In the genomic region with DNA sequence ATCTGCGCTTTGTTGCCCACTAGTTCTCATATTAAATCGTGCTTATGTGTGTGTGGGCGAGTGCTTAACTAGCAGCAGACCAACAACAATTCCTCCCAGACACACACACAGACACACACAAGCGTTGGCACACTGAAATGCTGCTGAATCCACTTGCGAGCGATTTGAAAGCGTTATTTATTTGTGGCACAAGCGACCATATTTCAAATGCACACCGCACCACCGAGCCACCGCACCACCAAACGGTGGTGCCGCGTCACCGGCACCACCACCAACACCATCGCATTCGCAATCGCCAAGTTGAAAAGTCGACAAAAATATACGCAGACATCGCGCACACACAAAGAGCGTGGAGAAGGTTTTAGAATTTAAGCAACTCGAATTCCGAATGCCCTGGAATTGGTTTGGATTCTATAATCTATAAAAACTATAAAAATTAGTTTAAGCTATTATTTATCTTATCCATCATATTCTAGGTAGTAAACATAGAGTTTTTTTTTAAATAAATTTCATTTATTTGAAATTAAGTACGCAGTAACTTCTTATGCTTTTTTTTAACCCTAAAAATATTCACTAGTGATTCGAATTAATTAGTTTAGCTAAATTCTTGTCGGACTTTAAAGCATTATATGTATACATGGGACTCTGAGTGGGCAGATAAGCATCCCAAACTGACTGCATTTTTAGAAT, we compare ENCODE assay signal across 1 fruit fly cellular context.
TF ChIP-seq lines count a peak whose summit lies in the region.

No protein-coding gene starts in this region.

TF ChIP-seq in whole organism, embryonic, 481 proteins besides CTCF, POLR2A, EP300 and RAD21 (continued from another document and continues in another):
- TF ChIP-seq CG8944 (GFP tag; optimal IDR thresholded peaks at IDR 0.05; lab: Kevin White, UChicago) (no peak), jing (GFP tag; optimal IDR thresholded peaks at IDR 0.05; lab: Kevin White, UChicago) (no peak), HmgZ (tag; optimal IDR thresholded peaks at IDR 0.05; lab: Kevin White, UChicago) (no peak), Dp (GFP tag; optimal IDR thresholded peaks at IDR 0.05; lab: Kevin White, UChicago) (no peak), chm (GFP tag; IDR thresholded peaks at IDR 0.05; lab: Robert Waterston, UW) (peak; percentile 57; the same call in 1 of the 2 replicates), gcm2 (GFP tag; optimal IDR thresholded peaks at IDR 0.05; lab: Kevin White, UChicago) (no peak), nmo (GFP tag; optimal IDR thresholded peaks at IDR 0.05; lab: Kevin White, UChicago) (peak; percentile 52), CG4404 (GFP tag; IDR thresholded peaks at IDR 0.05; lab: Robert Waterston, UW) (no peak), CG10267 (tag; optimal IDR thresholded peaks at IDR 0.05; lab: Kevin White, UChicago) (peak; percentile 24), CG4707 (GFP tag; optimal IDR thresholded peaks at IDR 0.05; lab: Kevin White, UChicago) (no peak), CG8924 (tag; optimal IDR thresholded peaks at IDR 0.05; lab: Kevin White, UChicago) (peak; percentile 8), CG12769 (tag; optimal IDR thresholded peaks at IDR 0.05; lab: Kevin White, UChicago) (peak; percentile 26), HHEX (GFP tag; optimal IDR thresholded peaks at IDR 0.05; lab: Kevin White, UChicago) (no peak), ap (GFP tag; IDR thresholded peaks at IDR 0.05; lab: Robert Waterston, UW) (no peak), so (GFP tag; IDR thresholded peaks at IDR 0.05; lab: Robert Waterston, UW) (no peak; the same call in 2 of the 3 replicates), Med (GFP tag; lab: Kevin White, UChicago) (peak; percentile 46), row (GFP tag; IDR thresholded peaks at IDR 0.05; lab: Robert Waterston, UW) (peak; percentile 52), CG13424 (tag; optimal IDR thresholded peaks at IDR 0.05; lab: Kevin White, UChicago) (peak; percentile 24), phol (tag; optimal IDR thresholded peaks at IDR 0.05; lab: Kevin White, UChicago) (peak; percentile 43), B-H1 (GFP tag; IDR thresholded peaks at IDR 0.05; lab: Robert Waterston, UW) (no peak), nau (GFP tag; optimal IDR thresholded peaks at IDR 0.05; lab: Kevin White, UChicago) (peak; percentile 62), esg (GFP tag; conservative IDR thresholded peaks at IDR 0.05; lab: Robert Waterston, UW) (0 out of 2 replicates have a peak, but pooled peaks have one; percentile 10), Dbx (GFP tag; IDR thresholded peaks at IDR 0.05; lab: Robert Waterston, UW) (no peak), kni (GFP tag; optimal IDR thresholded peaks at IDR 0.05; lab: Kevin White, UChicago) (no peak), CG10979 (tag; optimal IDR thresholded peaks at IDR 0.05; lab: Kevin White, UChicago) (peak; percentile 47), CG6683 (GFP tag; optimal IDR thresholded peaks at IDR 0.05; lab: Kevin White, UChicago) (no peak), CG3838 (GFP tag; optimal IDR thresholded peaks at IDR 0.05; lab: Kevin White, UChicago) (no peak), CG17359 (tag; optimal IDR thresholded peaks at IDR 0.05; lab: Kevin White, UChicago) (peak; percentile 21), btn (GFP tag; optimal IDR thresholded peaks at IDR 0.05; lab: Kevin White, UChicago) (no peak), HLHmδ (GFP tag; optimal IDR thresholded peaks at IDR 0.05; lab: Kevin White, UChicago) (no peak), Usf (GFP tag; optimal IDR thresholded peaks at IDR 0.05; lab: Kevin White, UChicago) (no peak), dmrt99B (tag; optimal IDR thresholded peaks at IDR 0.05; lab: Kevin White, UChicago) (peak; percentile 19), trh (GFP tag; optimal IDR thresholded peaks at IDR 0.05; lab: Kevin White, UChicago) (no peak), Abd-B (GFP tag; optimal IDR thresholded peaks at IDR 0.05; lab: Kevin White, UChicago) (no peak), CG32772 (GFP tag; IDR thresholded peaks at IDR 0.05; lab: Robert Waterston, UW) (0 out of 2 replicates have a peak, but pooled peaks have one; percentile 9), PHDP (tag; optimal IDR thresholded peaks at IDR 0.05; lab: Kevin White, UChicago) (peak; percentile 39), Sin3A (optimal IDR thresholded peaks at IDR 0.05; lab: Kevin White, UChicago) (no peak), CG15269 (tag; optimal IDR thresholded peaks at IDR 0.05; lab: Kevin White, UChicago) (no peak), CG8089 (GFP tag; optimal IDR thresholded peaks at IDR 0.05; lab: Kevin White, UChicago) (no peak), mld (GFP tag; IDR thresholded peaks at IDR 0.05; lab: Robert Waterston, UW; ENCODE audit: partially characterized antibody) (no peak), crol (GFP tag; IDR thresholded peaks at IDR 0.05; lab: Robert Waterston, UW) (peak; percentile 76), CG13287 (GFP tag; IDR thresholded peaks at IDR 0.05; lab: Robert Waterston, UW; ENCODE audit: partially characterized antibody) (no peak), usp (GFP tag; optimal IDR thresholded peaks at IDR 0.05; lab: Kevin White, UChicago) (no peak), CG17568 (GFP tag; optimal IDR thresholded peaks at IDR 0.05; lab: Kevin White, UChicago) (no peak), br (optimal IDR thresholded peaks at IDR 0.05; lab: Kevin White, UChicago) (no peak), CG6689 (GFP tag; IDR thresholded peaks at IDR 0.05; lab: Robert Waterston, UW) (0 out of 2 replicates have a peak, but pooled peaks have one; percentile 21), slbo (GFP tag; IDR thresholded peaks at IDR 0.05; lab: Robert Waterston, UW) (no peak), CG1233 (GFP tag; optimal IDR thresholded peaks at IDR 0.05; lab: Kevin White, UChicago) (no peak), CG2678 (tag; optimal IDR thresholded peaks at IDR 0.05; lab: Kevin White, UChicago) (peak; percentile 41), CG15011 (GFP tag; optimal IDR thresholded peaks at IDR 0.05; lab: Kevin White, UChicago) (no peak), CG9932 (GFP tag; IDR thresholded peaks at IDR 0.05; lab: Robert Waterston, UW) (no peak), Hand (GFP tag; optimal IDR thresholded peaks at IDR 0.05; lab: Kevin White, UChicago) (no peak), MESR4 (GFP tag; optimal IDR thresholded peaks at IDR 0.05; lab: Kevin White, UChicago) (no peak), Spps (tag; optimal IDR thresholded peaks at IDR 0.05; lab: Kevin White, UChicago) (no peak), ttk (GFP tag; IDR thresholded peaks at IDR 0.05; lab: Robert Waterston, UW) (no peak), cato (GFP tag; optimal IDR thresholded peaks at IDR 0.05; lab: Kevin White, UChicago; ENCODE audit: borderline replicate concordance) (no peak), CG5953 (GFP tag; IDR thresholded peaks at IDR 0.05; lab: Robert Waterston, UW) (no peak), YL-1 (GFP tag; optimal IDR thresholded peaks at IDR 0.05; lab: Kevin White, UChicago) (no peak), sna (GFP tag; IDR thresholded peaks at IDR 0.05; lab: Robert Waterston, UW; ENCODE audit: partially characterized antibody) (no peak), C15 (GFP tag; IDR thresholded peaks at IDR 0.05; lab: Robert Waterston, UW) (no peak), Deaf1 (tag; optimal IDR thresholded peaks at IDR 0.05; lab: Kevin White, UChicago) (no peak), Fer3 (tag; optimal IDR thresholded peaks at IDR 0.05; lab: Kevin White, UChicago) (no peak), ranshi (GFP tag; IDR thresholded peaks at IDR 0.05; lab: Robert Waterston, UW) (no peak), Meics (GFP tag; optimal IDR thresholded peaks at IDR 0.05; lab: Kevin White, UChicago) (no peak), dati (GFP tag; IDR thresholded peaks at IDR 0.05; lab: Robert Waterston, UW) (no peak), Oli (tag; optimal IDR thresholded peaks at IDR 0.05; lab: Kevin White, UChicago) (no peak), CoRest (tag; optimal IDR thresholded peaks at IDR 0.05; lab: Kevin White, UChicago) (peak; percentile 47), Sox102F (GFP tag; optimal IDR thresholded peaks at IDR 0.05; lab: Kevin White, UChicago) (peak; percentile 57), pita (GFP tag; optimal IDR thresholded peaks at IDR 0.05; lab: Kevin White, UChicago) (no peak), CG6765 (GFP tag; optimal IDR thresholded peaks at IDR 0.05; lab: Kevin White, UChicago) (no peak), ac (GFP tag; optimal IDR thresholded peaks at IDR 0.05; lab: Kevin White, UChicago) (no peak), CG16815 (GFP tag; optimal IDR thresholded peaks at IDR 0.05; lab: Kevin White, UChicago) (peak; percentile 11), sc (optimal IDR thresholded peaks at IDR 0.05; lab: Kevin White, UChicago) (no peak), sc (GFP tag; optimal IDR thresholded peaks at IDR 0.05; lab: Kevin White, UChicago) (no peak), h (optimal IDR thresholded peaks at IDR 0.05; lab: Kevin White, UChicago) (no peak), Poxn (GFP tag; IDR thresholded peaks at IDR 0.05; lab: Robert Waterston, UW) (no peak), sisA (GFP tag; IDR thresholded peaks at IDR 0.05; lab: Robert Waterston, UW) (no peak), wdn (GFP tag; IDR thresholded peaks at IDR 0.05; lab: Robert Waterston, UW) (no peak), pho (GFP tag; optimal IDR thresholded peaks at IDR 0.05; lab: Kevin White, UChicago) (no peak), CG31388 (GFP tag; optimal IDR thresholded peaks at IDR 0.05; lab: Kevin White, UChicago) (no peak), Gsc (GFP tag; IDR thresholded peaks at IDR 0.05; lab: Robert Waterston, UW) (no peak), otp (GFP tag; IDR thresholded peaks at IDR 0.05; lab: Robert Waterston, UW) (no peak), Bgb (GFP tag; IDR thresholded peaks at IDR 0.05; lab: Robert Waterston, UW; ENCODE audit: partially characterized antibody) (peak; percentile 8; the same call in 1 of the 2 replicates), ind (GFP tag; optimal IDR thresholded peaks at IDR 0.05; lab: Kevin White, UChicago) (no peak), CG8290 (GFP tag; optimal IDR thresholded peaks at IDR 0.05; lab: Kevin White, UChicago) (no peak), CG8290 (tag; optimal IDR thresholded peaks at IDR 0.05; lab: Kevin White, UChicago) (no peak), Blimp-1 (GFP tag; optimal IDR thresholded peaks at IDR 0.05; lab: Kevin White, UChicago) (peak; percentile 28), CG4820 (GFP tag; optimal IDR thresholded peaks at IDR 0.05; lab: Kevin White, UChicago) (peak; percentile 25), CG9797 (GFP tag; optimal IDR thresholded peaks at IDR 0.05; lab: Kevin White, UChicago) (no peak), CG4282 (GFP tag; optimal IDR thresholded peaks at IDR 0.05; lab: Kevin White, UChicago) (no peak), CG18476 (GFP tag; optimal IDR thresholded peaks at IDR 0.05; lab: Kevin White, UChicago) (no peak), gem (tag; optimal IDR thresholded peaks at IDR 0.05; lab: Kevin White, UChicago) (peak; percentile 73), Hmr (GFP tag; optimal IDR thresholded peaks at IDR 0.05; lab: Kevin White, UChicago) (no peak), vnd (GFP tag; IDR thresholded peaks at IDR 0.05; lab: Robert Waterston, UW; ENCODE audit: partially characterized antibody) (no peak), CG14710 (tag; optimal IDR thresholded peaks at IDR 0.05; lab: Kevin White, UChicago) (peak; percentile 2), rib (GFP tag; IDR thresholded peaks at IDR 0.05; lab: Robert Waterston, UW) (no peak), sr (GFP tag; IDR thresholded peaks at IDR 0.05; lab: Robert Waterston, UW) (0 out of 3 replicates have a peak, but pooled peaks have one; percentile 52), Sry-β (GFP tag; optimal IDR thresholded peaks at IDR 0.05; lab: Kevin White, UChicago) (no peak), CG7357 (GFP tag; IDR thresholded peaks at IDR 0.05; lab: Robert Waterston, UW) (no peak), NfI (GFP tag; optimal IDR thresholded peaks at IDR 0.05; lab: Kevin White, UChicago) (no peak), CG18262 (tag; optimal IDR thresholded peaks at IDR 0.05; lab: Kevin White, UChicago) (peak; percentile 53), az2 (GFP tag; optimal IDR thresholded peaks at IDR 0.05; lab: Kevin White, UChicago) (peak; percentile 6), Sox100B (GFP tag; optimal IDR thresholded peaks at IDR 0.05; lab: Kevin White, UChicago) (peak; percentile 12), CkIIα-i1 (GFP tag; IDR thresholded peaks at IDR 0.05; lab: Robert Waterston, UW) (no peak), Lhr (GFP tag; optimal IDR thresholded peaks at IDR 0.05; lab: Kevin White, UChicago) (no peak), E2f2 (GFP tag; IDR thresholded peaks at IDR 0.05; lab: Robert Waterston, UW) (no peak), CG11723 (GFP tag; optimal IDR thresholded peaks at IDR 0.05; lab: Kevin White, UChicago) (no peak), ATbp (GFP tag; optimal IDR thresholded peaks at IDR 0.05; lab: Kevin White, UChicago) (peak; percentile 23), corto (GFP tag; optimal IDR thresholded peaks at IDR 0.05; lab: Kevin White, UChicago) (no peak), Rfx (GFP tag; IDR thresholded peaks at IDR 0.05; lab: Robert Waterston, UW) (0 out of 2 replicates have a peak, but pooled peaks have one; percentile 10), CG14965 (GFP tag; optimal IDR thresholded peaks at IDR 0.05; lab: Kevin White, UChicago; ENCODE audit: borderline replicate concordance) (no peak), bsh (GFP tag; optimal IDR thresholded peaks at IDR 0.05; lab: Kevin White, UChicago) (peak in 1 of 2 experiments; percentile 58), lab (GFP tag; optimal IDR thresholded peaks at IDR 0.05; lab: Kevin White, UChicago) (peak; percentile 13), pnt (GFP tag; optimal IDR thresholded peaks at IDR 0.05; lab: Kevin White, UChicago) (no peak), dysf (GFP tag; IDR thresholded peaks at IDR 0.05; lab: Robert Waterston, UW) (0 out of 3 replicates have a peak, but pooled peaks have one; percentile 29), sqz (GFP tag; optimal IDR thresholded peaks at IDR 0.05; lab: Kevin White, UChicago) (no peak), CG12104 (GFP tag; optimal IDR thresholded peaks at IDR 0.05; lab: Kevin White, UChicago) (no peak), ERR (GFP tag; optimal IDR thresholded peaks at IDR 0.05; lab: Kevin White, UChicago) (no peak), CG3065 (GFP tag; optimal IDR thresholded peaks at IDR 0.05; lab: Kevin White, UChicago) (no peak), CG11247 (GFP tag; IDR thresholded peaks at IDR 0.05; lab: Robert Waterston, UW) (no peak), CG7745 (tag; optimal IDR thresholded peaks at IDR 0.05; lab: Kevin White, UChicago) (no peak), CG1832 (GFP tag; optimal IDR thresholded peaks at IDR 0.05; lab: Kevin White, UChicago) (no peak), fd64A (GFP tag; optimal IDR thresholded peaks at IDR 0.05; lab: Kevin White, UChicago) (no peak), D19A (tag; optimal IDR thresholded peaks at IDR 0.05; lab: Kevin White, UChicago) (peak; percentile 73), hth (optimal IDR thresholded peaks at IDR 0.05; lab: Kevin White, UChicago) (no peak), Neu2 (GFP tag; optimal IDR thresholded peaks at IDR 0.05; lab: Kevin White, UChicago; ENCODE audit: borderline replicate concordance) (no peak), ci (GFP tag; IDR thresholded peaks at IDR 0.05; lab: Robert Waterston, UW) (0 out of 3 replicates have a peak, but pooled peaks have one; percentile 32)
